Fruit fly (Drosophila melanogaster) Kc167 (cell line): Measurements from ENCODE around the gene Vsx1.

ENCODE experiments used
- Myc ChIP-seq: fragments of >200 bp; optimal IDR thresholded peaks from 2 replicates; lab custom pipeline; 2017; ENCODE audit warnings: missing external identifiers
- Sin3A ChIP-seq: fragments of >200 bp; optimal IDR thresholded peaks from 2 replicates; lab custom pipeline; 2018; ENCODE audit warnings: missing external identifiers
- h ChIP-seq: fragments of >200 bp; optimal IDR thresholded peaks from 3 replicates; lab custom pipeline; 2018; ENCODE audit warnings: missing external identifiers
- insv ChIP-seq: fragments of >200 bp; optimal IDR thresholded peaks from 3 replicates; lab custom pipeline; 2018; ENCODE audit warnings: missing external identifiers
- psq ChIP-seq: fragments of >200 bp; optimal IDR thresholded peaks from 2 replicates; lab custom pipeline; 2017; ENCODE audit warnings: missing external identifiers
- ttk ChIP-seq: sonication (Bioruptor generic); optimal IDR thresholded peaks from 2 replicates; lab custom pipeline; 2017; ENCODE audit warnings: missing external identifiers

DNA sequence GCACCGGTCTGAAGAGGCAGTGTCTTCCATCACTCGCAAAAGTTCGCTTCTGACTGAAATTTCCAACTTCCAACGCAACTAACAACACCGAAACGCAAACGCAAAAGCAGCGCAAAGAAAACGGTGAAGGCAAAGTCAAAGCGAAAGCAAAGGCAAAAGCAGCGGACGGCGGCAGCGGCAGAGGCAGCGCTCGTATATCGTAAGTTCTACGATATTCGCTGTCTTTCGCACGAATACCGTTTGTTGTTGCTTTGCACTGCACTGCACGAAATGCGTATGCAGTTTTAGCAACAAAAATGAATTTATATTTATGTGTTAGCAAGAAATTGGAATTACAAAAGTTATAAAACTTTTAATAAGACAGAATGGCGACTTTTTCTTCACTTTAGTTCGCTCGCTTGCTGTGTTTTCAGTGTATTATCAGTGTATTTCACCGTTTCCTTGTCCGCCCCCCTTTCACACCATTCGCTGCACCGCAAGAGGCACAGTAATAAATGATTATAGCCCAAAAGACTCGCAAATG, 54.4 kb downstream of the Vsx1 start, which contains the start of gene OtopLa:
- no peak for TF ChIP-seq ttk
- no peak for TF ChIP-seq h (lab: Kevin White, UChicago)
- TF ChIP-seq psq (lab: Kevin White, UChicago), result no peak
- no peak for TF ChIP-seq Myc (lab: Kevin White, UChicago)
- no peak for TF ChIP-seq insv (lab: Kevin White, UChicago)
- TF ChIP-seq Sin3A (lab: Kevin White, UChicago), result no peak
